Worm (Caenorhabditis elegans) whole organism, late embryonic: ENCODE measurements around the gene K06A9.3.

Experiments
- che-1 ChIP-seq: sonication (generic microtip); optimal IDR thresholded peaks from 2 replicates; lab custom pipeline; 2016; ENCODE audit warnings: mild to moderate bottlenecking, missing genetic modification characterization, missing compliant biosample characterization
- fkh-6 ChIP-seq: sonication (generic microtip); optimal IDR thresholded peaks from 2 replicates; lab custom pipeline; 2016; ENCODE audit warnings: missing genetic modification characterization, missing compliant biosample characterization
- odd-2 ChIP-seq: sonication (generic microtip); optimal IDR thresholded peaks from 2 replicates; lab custom pipeline; 2017; ENCODE audit warnings: antibody characterized with exemption, mild to moderate bottlenecking, missing genetic modification characterization, missing compliant biosample characterization

- TF ChIP-seq odd-2 (tag; lab: Kevin White, UChicago), result no peak
- no peak for TF ChIP-seq che-1 (tag; lab: Kevin White, UChicago)
- TF ChIP-seq fkh-6 (tag; lab: Kevin White, UChicago), result no peak
Observed at ce11 chrX:1578682-1579081, 43.5 kb upstream of the K06A9.3 start.
